Worm (Caenorhabditis elegans) whole organism, L4/young adult: ENCODE data around the gene srbc-79.

Experiments used
- dao-5 ChIP-seq: sonication (generic microtip); optimal IDR thresholded peaks from 2 replicates; lab custom pipeline; 2016; ENCODE audit warnings: missing genotype, missing genetic modification characterization, moderate library complexity, missing compliant biosample characterization
- him-1 ChIP-seq: sonication (generic microtip); optimal IDR thresholded peaks from 2 replicates; lab custom pipeline; 2016; ENCODE audit warnings: missing genotype, missing genetic modification reagents, missing genetic modification characterization, missing compliant biosample characterization

ce11 chrV:20479013-20479739 is 13.1 kb downstream of the srbc-79 start, which contains the start of the genes calf-1 and rpl-2:
- TF ChIP-seq him-1 (tag; lab: Kevin White, UChicago) = no peak
- no peak for TF ChIP-seq dao-5
